Worm (Caenorhabditis elegans): Measurements from ENCODE around the gene rbm-39.

DNA sequence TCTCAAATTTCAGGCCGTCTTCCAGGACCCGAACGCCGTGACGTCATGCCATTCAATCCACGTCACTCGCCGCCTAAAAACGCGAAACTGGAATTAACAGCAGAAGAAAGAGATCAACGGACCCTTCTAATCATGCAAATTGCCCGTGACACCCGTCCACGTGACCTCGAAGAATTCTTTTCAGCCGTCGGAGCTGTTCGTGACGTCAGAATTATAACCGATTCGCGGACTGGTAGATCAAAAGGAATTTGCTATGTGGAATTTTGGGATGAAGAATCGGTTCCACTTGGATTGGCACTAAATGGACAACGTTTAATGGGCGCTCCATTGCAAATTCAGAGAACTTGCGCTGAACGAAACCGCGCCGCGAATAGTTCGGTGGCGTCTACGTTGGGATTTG is 3.0 kb downstream of the rbm-39 start:
- TF ChIP-seq pha-4 (tag; optimal IDR thresholded peaks at IDR 0.05) (no peak), pag-3 (tag; optimal IDR thresholded peaks at IDR 0.05; ENCODE audit: borderline replicate concordance) (no peak), F13H6.1 (tag; optimal IDR thresholded peaks at IDR 0.05) (no peak), ceh-9 (tag; optimal IDR thresholded peaks at IDR 0.05) (no peak), nhr-11 (tag; optimal IDR thresholded peaks at IDR 0.05) (no peak), ttx-3 (tag; optimal IDR thresholded peaks at IDR 0.05) (no peak), ceh-14 (tag; optimal IDR thresholded peaks at IDR 0.05) (no peak), ceh-45 (GFP tag; IDR thresholded peaks at IDR 0.05) (no peak), odd-2 (tag; optimal IDR thresholded peaks at IDR 0.05) (no peak), rnt-1 (tag; optimal IDR thresholded peaks at IDR 0.05) (no peak), ceh-48 (tag; optimal IDR thresholded peaks at IDR 0.05) (no peak)
